Worm (Caenorhabditis elegans) whole organism, L2 larva: ENCODE measurements around the gene srbc-68.

ENCODE experiments used
- C34F6.9 ChIP-seq: fragments of 150-350 bp; optimal IDR thresholded peaks from 2 replicates; lab custom pipeline; 2014; ENCODE audit warnings: missing biosample characterization, missing genetic modification characterization
- R02D3.7 ChIP-seq: fragments of 150-350 bp; optimal IDR thresholded peaks from 2 replicates; lab custom pipeline; 2014; ENCODE audit warnings: missing biosample characterization, missing genetic modification characterization
- Y55F3AM.14 ChIP-seq: fragments of 200-800 bp; sonication (Bioruptor generic); optimal IDR thresholded peaks from 2 replicates; lab custom pipeline; 2018; ENCODE audit warnings: mild to moderate bottlenecking, missing genetic modification characterization, missing compliant biosample characterization
- ZK546.5 ChIP-seq: sonication (generic microtip); optimal IDR thresholded peaks from 2 replicates; lab custom pipeline; 2017; ENCODE audit warnings: missing biosample characterization, missing genetic modification characterization
- alr-1 ChIP-seq: fragments of 150-350 bp; optimal IDR thresholded peaks from 2 replicates; lab custom pipeline; 2014; ENCODE audit warnings: missing biosample characterization, missing genetic modification characterization
- aly-2 ChIP-seq: fragments of 150-350 bp; optimal IDR thresholded peaks from 2 replicates; lab custom pipeline; 2014; ENCODE audit warnings: missing biosample characterization, missing genetic modification characterization
- ceh-16 ChIP-seq: fragments of 150-350 bp; optimal IDR thresholded peaks from 2 replicates; lab custom pipeline; 2014; ENCODE audit warnings: missing biosample characterization, missing genetic modification characterization
- ceh-82 ChIP-seq: fragments of 150-350 bp; optimal IDR thresholded peaks from 2 replicates; lab custom pipeline; 2014; ENCODE audit warnings: missing biosample characterization, missing genetic modification characterization
- dmd-4 ChIP-seq: sonication (generic microtip); optimal IDR thresholded peaks from 2 replicates; lab custom pipeline; 2017; ENCODE audit warnings: missing biosample characterization, missing genetic modification characterization
- egl-27 ChIP-seq: sonication (generic microtip); optimal IDR thresholded peaks from 3 replicates; lab custom pipeline; 2017; ENCODE audit warnings: missing biosample characterization, missing genetic modification reagents, missing genetic modification characterization
- fos-1 ChIP-seq: fragments of 150-350 bp; optimal IDR thresholded peaks from 2 replicates; lab custom pipeline; 2014; ENCODE audit warnings: missing biosample characterization, missing genetic modification characterization
- gmeb-1 ChIP-seq: fragments of 150-350 bp; optimal IDR thresholded peaks from 2 replicates; lab custom pipeline; 2014; ENCODE audit warnings: missing biosample characterization, missing genetic modification characterization
- lin-13 ChIP-seq: fragments of 150-350 bp; optimal IDR thresholded peaks from 2 replicates; lab custom pipeline; 2014; ENCODE audit warnings: missing biosample characterization, missing genetic modification reagents, missing genetic modification characterization
- lin-39 ChIP-seq: fragments of 150-350 bp; optimal IDR thresholded peaks from 2 replicates; lab custom pipeline; 2014; ENCODE audit warnings: missing biosample characterization, missing genetic modification reagents, missing genetic modification characterization
- lsy-2 ChIP-seq, 2 experiments: fragments of 150-350 bp in 1 of 2; sonication (generic microtip) in 1 of 2; optimal IDR thresholded peaks; 2 replicates each; lab custom pipeline; 2014 to 2017; ENCODE audit warnings: missing biosample characterization in 2 of 2, missing genetic modification characterization in 2 of 2
- mab-5 ChIP-seq: fragments of 150-350 bp; optimal IDR thresholded peaks from 2 replicates; lab custom pipeline; 2014; ENCODE audit warnings: missing biosample characterization, missing genetic modification characterization
- mbf-1 ChIP-seq: sonication (generic microtip); optimal IDR thresholded peaks from 2 replicates; lab custom pipeline; 2017; ENCODE audit warnings: missing biosample characterization, missing genetic modification characterization
- nhr-10 ChIP-seq: sonication (generic microtip); optimal IDR thresholded peaks from 2 replicates; lab custom pipeline; 2017; ENCODE audit warnings: missing biosample characterization, missing genetic modification characterization
- nhr-12 ChIP-seq: fragments of 150-350 bp; optimal IDR thresholded peaks from 2 replicates; lab custom pipeline; 2014; ENCODE audit warnings: missing biosample characterization, missing genetic modification characterization
- nhr-129 ChIP-seq: fragments of 150-350 bp; optimal IDR thresholded peaks from 2 replicates; lab custom pipeline; 2014; ENCODE audit warnings: missing biosample characterization, missing genetic modification characterization
- nhr-21 ChIP-seq: fragments of 150-350 bp; optimal IDR thresholded peaks from 2 replicates; lab custom pipeline; 2014; ENCODE audit warnings: missing biosample characterization, missing genetic modification characterization
- nhr-237 ChIP-seq: fragments of 150-350 bp; optimal IDR thresholded peaks from 2 replicates; lab custom pipeline; 2014; ENCODE audit warnings: missing biosample characterization, missing genetic modification characterization
- nhr-6 ChIP-seq: fragments of 150-350 bp; optimal IDR thresholded peaks from 2 replicates; lab custom pipeline; 2014; ENCODE audit warnings: missing biosample characterization, missing genetic modification characterization
- nhr-77 ChIP-seq: fragments of 150-350 bp; optimal IDR thresholded peaks from 2 replicates; lab custom pipeline; 2014; ENCODE audit warnings: missing biosample characterization, missing genetic modification characterization
- sem-4 ChIP-seq: fragments of 150-350 bp; optimal IDR thresholded peaks from 2 replicates; lab custom pipeline; 2014; ENCODE audit warnings: missing biosample characterization, missing genetic modification reagents, missing genetic modification characterization
- skn-1 ChIP-seq: sonication (generic microtip); optimal IDR thresholded peaks from 2 replicates; lab custom pipeline; 2017; ENCODE audit warnings: missing biosample characterization, missing genetic modification characterization
- sma-9 ChIP-seq, 2 experiments: fragments of 150-350 bp in 1 of 2; sonication (generic microtip) in 1 of 2; optimal IDR thresholded peaks; 2 replicates each; lab custom pipeline; 2014 to 2016; ENCODE audit warnings: missing genetic modification characterization in 2 of 2, mild to moderate bottlenecking in 1 of 2, missing biosample characterization in 1 of 2, missing compliant biosample characterization in 1 of 2, missing genetic modification reagents in 1 of 2, moderate library complexity in 1 of 2
- snpc-4 ChIP-seq: fragments of 150-350 bp; optimal IDR thresholded peaks from 2 replicates; lab custom pipeline; 2014; ENCODE audit warnings: missing biosample characterization, missing genetic modification characterization
- unc-39 ChIP-seq: fragments of 150-350 bp; optimal IDR thresholded peaks from 2 replicates; lab custom pipeline; 2014; ENCODE audit warnings: missing biosample characterization, missing genetic modification characterization
- unc-55 ChIP-seq: fragments of 150-350 bp; sonication (generic microtip); optimal IDR thresholded peaks from 3 replicates; lab custom pipeline; 2014; ENCODE audit warnings: missing biosample characterization, missing genetic modification reagents, missing genetic modification characterization
- unc-62 ChIP-seq: fragments of 150-350 bp; optimal IDR thresholded peaks from 2 replicates; lab custom pipeline; 2014; ENCODE audit warnings: missing biosample characterization, missing genetic modification reagents, missing genetic modification characterization
- zag-1 ChIP-seq: fragments of 150-350 bp; optimal IDR thresholded peaks from 2 replicates; lab custom pipeline; 2014; ENCODE audit warnings: missing biosample characterization, missing genetic modification characterization
- ztf-1 ChIP-seq: fragments of 200-800 bp; sonication (Bioruptor generic); conservative IDR thresholded peaks from 2 replicates; pipeline ENCODE4 v1.3.6; 2022; ENCODE audit warnings: missing genetic modification characterization, missing compliant biosample characterization
- ztf-4 ChIP-seq: fragments of 150-350 bp; optimal IDR thresholded peaks from 2 replicates; lab custom pipeline; 2014; ENCODE audit warnings: missing biosample characterization, missing genetic modification characterization

The srbc-68 gene

DNA sequence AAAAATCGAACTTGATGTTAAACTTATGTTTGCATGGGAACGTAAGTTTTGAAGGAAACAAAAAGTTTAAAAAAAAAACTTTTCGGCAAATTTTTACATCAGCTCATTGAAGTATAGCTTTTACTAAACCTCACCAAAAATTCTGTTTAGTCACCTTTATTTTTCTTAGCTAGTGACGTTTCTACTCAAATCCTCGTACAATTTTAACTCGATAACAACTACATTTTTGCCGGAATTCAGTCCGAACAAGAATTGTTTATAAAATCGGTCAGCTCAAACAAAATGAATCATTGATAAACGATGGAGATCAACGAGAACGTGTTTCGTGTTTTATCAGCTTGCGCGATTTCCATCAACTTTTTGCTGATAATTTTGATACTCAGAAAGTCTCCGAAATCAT is 19.5 kb downstream of the srbc-68 start, which contains the start of gene str-260:
Gene str-260, plus strand, starts transcription at position 301 of the 400 bp plus-strand sequence.
- TF ChIP-seq nhr-6 (no peak), snpc-4 (tag; lab: Kevin White, UChicago) (no peak), nhr-21 (tag; lab: Kevin White, UChicago) (no peak)

DNA sequence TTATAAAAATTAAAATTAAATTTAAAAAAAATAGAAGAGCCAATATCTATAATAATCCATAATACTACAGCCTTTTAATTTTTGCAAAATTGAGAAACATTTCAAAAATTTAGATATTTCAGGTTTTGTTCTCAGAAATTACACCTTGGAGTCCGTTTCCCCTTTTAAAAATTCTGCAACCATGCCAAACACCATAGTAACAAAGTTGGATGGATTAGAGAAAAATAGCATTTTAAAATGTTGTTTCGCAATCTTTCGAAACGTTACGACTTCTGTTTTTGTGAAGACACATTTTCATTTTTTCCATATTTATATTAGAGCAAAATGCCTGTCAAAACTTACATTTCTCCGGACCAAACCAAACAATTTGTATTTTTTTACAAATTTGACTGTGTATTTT is 21.4 kb downstream of the srbc-68 start, which contains the start of gene T24A6.7:
Gene T24A6.7, plus strand, starts transcription at position 301 of the 400 bp plus-strand sequence.
- TF ChIP-seq ceh-82 (tag; lab: Kevin White, UChicago) = no peak
- TF ChIP-seq nhr-10 (tag; lab: Kevin White, UChicago) = no peak
- TF ChIP-seq egl-27 = no peak
- TF ChIP-seq dmd-4 (tag; lab: Kevin White, UChicago) = no peak
- no peak for TF ChIP-seq mab-5 (tag; lab: Kevin White, UChicago)
- no peak for TF ChIP-seq R02D3.7 (tag; lab: Kevin White, UChicago)
- no peak for TF ChIP-seq lin-13 (GFP tag; lab: Kevin White, UChicago)
- no peak for TF ChIP-seq ceh-16 (tag; lab: Kevin White, UChicago)
- no peak for TF ChIP-seq mbf-1 (tag; lab: Kevin White, UChicago)
- no peak for TF ChIP-seq aly-2 (tag; lab: Kevin White, UChicago)
- no peak for TF ChIP-seq alr-1
- no peak for TF ChIP-seq ztf-4 (tag; lab: Kevin White, UChicago)

DNA sequence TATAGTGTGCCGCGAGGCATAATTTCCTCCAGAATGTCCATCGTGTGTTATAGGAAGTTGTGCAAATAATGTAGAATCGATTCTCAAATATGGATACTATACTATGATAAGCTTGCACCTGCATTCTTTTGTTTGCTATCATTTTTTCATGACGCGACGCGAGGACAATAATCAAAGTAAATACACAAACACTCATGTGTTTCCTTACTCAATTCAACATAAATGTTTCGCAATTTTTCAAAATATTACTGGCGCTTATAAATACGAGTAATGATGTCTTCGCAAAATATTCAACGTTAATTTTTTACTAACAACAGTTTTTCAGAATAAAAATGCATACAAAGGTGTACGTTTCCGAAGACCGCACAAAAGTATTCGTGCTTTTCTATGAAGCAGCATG is 23.2 kb downstream of the srbc-68 start, which contains the start of gene irg-1:
Gene irg-1, plus strand, starts transcription at position 326 of the 400 bp plus-strand sequence.
- TF ChIP-seq mab-5 (tag; lab: Kevin White, UChicago) (no peak), gmeb-1 (tag; lab: Kevin White, UChicago) (no peak), sma-9 (GFP tag; optimal IDR thresholded peaks at IDR 0.05; lab: Kevin White, UChicago) (no peak), sma-9 (tag; optimal IDR thresholded peaks at IDR 0.05; lab: Kevin White, UChicago) (no peak), nhr-77 (tag; lab: Kevin White, UChicago) (no peak), unc-55 (GFP tag; lab: Kevin White, UChicago) (no peak), unc-39 (tag; lab: Kevin White, UChicago) (no peak), sem-4 (tag; lab: Kevin White, UChicago) (no peak), lsy-2 (tag; optimal IDR thresholded peaks at IDR 0.05; lab: Kevin White, UChicago) (no peak), C34F6.9 (tag; lab: Kevin White, UChicago) (no peak), ztf-1 (GFP tag; lab: Robert Waterston, UW) (no peak), ZK546.5 (no peak)

DNA sequence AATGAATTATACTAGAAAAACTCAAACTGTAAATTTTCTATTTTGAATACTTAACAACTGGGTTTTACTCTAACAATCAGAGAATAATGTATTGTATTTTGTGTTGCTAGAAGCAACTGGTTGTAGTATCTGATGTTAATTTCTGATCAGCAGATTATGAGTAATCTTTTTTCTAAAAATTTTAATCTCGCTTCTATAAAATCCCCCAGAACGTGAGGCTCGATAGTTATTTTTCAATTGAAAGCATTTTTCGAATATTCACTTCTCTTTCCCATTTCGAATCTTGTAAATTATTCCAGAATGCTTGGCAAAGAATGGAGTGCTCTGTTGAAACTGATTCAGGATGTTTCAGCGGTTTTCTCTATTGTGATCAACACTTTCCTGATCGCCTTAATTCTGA is 28.5 kb downstream of the srbc-68 start, which contains the start of gene str-227:
Gene str-227, plus strand, starts transcription at position 301 of the 400 bp plus-strand sequence.
- TF ChIP-seq unc-62 = no peak
- TF ChIP-seq nhr-21 (tag; lab: Kevin White, UChicago) = no peak

DNA sequence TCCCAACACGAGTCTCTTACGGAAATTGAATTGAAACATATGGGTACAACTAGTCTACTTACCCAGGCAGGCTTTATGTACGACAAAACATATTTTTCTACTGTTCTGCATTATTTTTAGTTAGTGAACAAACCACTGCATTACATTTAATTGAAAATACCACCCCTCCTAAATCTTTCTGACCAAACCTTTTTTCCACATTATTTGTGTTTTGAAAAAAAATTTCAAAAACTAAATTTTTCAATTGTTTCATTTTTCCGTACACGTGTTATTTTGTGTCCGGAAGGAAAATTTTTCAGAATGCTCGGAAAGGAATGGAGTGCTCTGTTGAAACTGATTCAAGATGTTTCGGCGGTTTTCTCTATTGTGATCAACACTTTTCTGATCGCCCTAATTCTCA is 34.0 kb downstream of the srbc-68 start, which contains the start of gene str-226:
Gene str-226, plus strand, starts transcription at position 301 of the 400 bp plus-strand sequence.
- TF ChIP-seq alr-1 = no peak
- no peak for TF ChIP-seq skn-1 (tag; lab: Kevin White, UChicago)
- TF ChIP-seq unc-39 (tag; lab: Kevin White, UChicago) = no peak
- no peak for TF ChIP-seq nhr-12 (tag; lab: Kevin White, UChicago)
- TF ChIP-seq R02D3.7 (tag; lab: Kevin White, UChicago) = no peak
- no peak for TF ChIP-seq nhr-6
- TF ChIP-seq nhr-237 (tag; lab: Kevin White, UChicago) = no peak
- TF ChIP-seq fos-1 (tag; lab: Kevin White, UChicago) = no peak
- no peak for TF ChIP-seq unc-62
- TF ChIP-seq lin-39 (tag; lab: Kevin White, UChicago) = no peak
- no peak for TF ChIP-seq nhr-21 (tag; lab: Kevin White, UChicago)
- TF ChIP-seq unc-55 (GFP tag; lab: Kevin White, UChicago) = no peak
- no peak for TF ChIP-seq lin-13 (GFP tag; lab: Kevin White, UChicago)
- no peak for TF ChIP-seq zag-1 (tag; lab: Kevin White, UChicago)
- no peak for TF ChIP-seq mbf-1 (tag; lab: Kevin White, UChicago)
- no peak for TF ChIP-seq gmeb-1 (tag; lab: Kevin White, UChicago)

DNA sequence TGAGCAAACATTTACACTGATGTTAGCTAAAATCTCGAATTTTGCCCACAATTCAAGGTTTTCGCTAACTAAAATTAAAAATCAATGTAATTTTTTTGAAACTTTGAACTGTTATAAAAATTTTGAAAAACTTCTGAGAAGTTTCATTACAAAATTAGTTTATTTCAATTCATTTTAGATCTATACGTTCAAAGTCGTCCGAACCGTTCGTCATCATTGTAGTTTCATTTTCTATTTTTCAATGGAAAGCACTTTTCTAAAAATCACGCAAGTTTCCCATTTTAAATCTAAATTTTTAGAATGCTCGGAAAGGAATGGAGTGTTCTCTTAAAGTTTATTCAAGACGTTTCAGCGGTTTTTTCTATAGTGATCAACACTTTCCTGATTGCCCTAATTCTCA is 36.5 kb downstream of the srbc-68 start, which contains the start of gene str-228:
Gene str-228, plus strand, starts transcription at position 301 of the 400 bp plus-strand sequence.
- TF ChIP-seq Y55F3AM.14 = no peak
- TF ChIP-seq nhr-129 = no peak
